Worm (Caenorhabditis elegans) whole organism, late embryonic: Measurements from ENCODE around the gene zipt-7.1.

Experiments
- C08G9.2 ChIP-seq: sonication (generic microtip); optimal IDR thresholded peaks from 2 replicates; lab custom pipeline; 2016; ENCODE audit warnings: mild to moderate bottlenecking, missing genetic modification characterization, moderate library complexity, missing compliant biosample characterization
- C38D4.7 ChIP-seq: fragments of 200-800 bp; sonication (Bioruptor generic); optimal IDR thresholded peaks from 2 replicates; lab custom pipeline; 2018; ENCODE audit warnings: mild to moderate bottlenecking, missing genetic modification characterization, moderate library complexity, missing compliant biosample characterization
- F13H6.1 ChIP-seq: sonication (generic microtip); optimal IDR thresholded peaks from 2 replicates; lab custom pipeline; 2016; ENCODE audit warnings: missing genetic modification characterization, missing compliant biosample characterization
- K02D7.2 ChIP-seq: sonication (generic microtip); optimal IDR thresholded peaks from 2 replicates; lab custom pipeline; 2017; ENCODE audit warnings: mild to moderate bottlenecking, missing genetic modification characterization, missing compliant biosample characterization
- ama-1 ChIP-seq: fragments of 150-350 bp; optimal IDR thresholded peaks from 2 replicates; lab custom pipeline; 2014
- ceh-18 ChIP-seq: sonication (generic microtip); optimal IDR thresholded peaks from 2 replicates; lab custom pipeline; 2016; ENCODE audit warnings: missing genetic modification characterization, missing compliant biosample characterization
- ceh-19 ChIP-seq: fragments of 200-800 bp; sonication (Bioruptor generic); optimal IDR thresholded peaks from 2 replicates; lab custom pipeline; 2018; ENCODE audit warnings: mild to moderate bottlenecking, missing genetic modification characterization, missing compliant biosample characterization
- ceh-2 ChIP-seq: sonication (generic microtip); optimal IDR thresholded peaks from 2 replicates; lab custom pipeline; 2016; ENCODE audit warnings: missing genotype, missing genetic modification characterization, missing compliant biosample characterization
- ceh-22 ChIP-seq: sonication (generic microtip); optimal IDR thresholded peaks from 2 replicates; lab custom pipeline; 2017; ENCODE audit warnings: missing biosample characterization, missing genetic modification characterization
- ceh-24 ChIP-seq: sonication (generic microtip); optimal IDR thresholded peaks from 2 replicates; lab custom pipeline; 2016; ENCODE audit warnings: mild to moderate bottlenecking, missing genetic modification characterization, missing compliant biosample characterization
- ceh-31 ChIP-seq: sonication (generic microtip); optimal IDR thresholded peaks from 2 replicates; lab custom pipeline; 2016; ENCODE audit warnings: missing genetic modification characterization, missing compliant biosample characterization
- ceh-45 ChIP-seq: fragments of 200-800 bp; sonication (Bioruptor generic); IDR thresholded peaks from 2 replicates; pipeline ENCODE4 v1.3.6; 2022; ENCODE audit warnings: missing genetic modification reagents, missing genetic modification characterization, missing compliant biosample characterization
- ceh-48 ChIP-seq: sonication (generic microtip); optimal IDR thresholded peaks from 2 replicates; lab custom pipeline; 2016; ENCODE audit warnings: missing genetic modification characterization, inconsistent platforms, missing compliant biosample characterization
- ceh-6 ChIP-seq: fragments of 200-800 bp; sonication (Bioruptor generic); optimal IDR thresholded peaks from 2 replicates; lab custom pipeline; 2018; ENCODE audit warnings: mild to moderate bottlenecking, missing genetic modification characterization, missing compliant biosample characterization
- ceh-9 ChIP-seq: sonication (generic microtip); optimal IDR thresholded peaks from 2 replicates; lab custom pipeline; 2016; ENCODE audit warnings: mild to moderate bottlenecking, missing genetic modification characterization, inconsistent platforms, missing compliant biosample characterization
- che-1 ChIP-seq: sonication (generic microtip); optimal IDR thresholded peaks from 2 replicates; lab custom pipeline; 2016; ENCODE audit warnings: mild to moderate bottlenecking, missing genetic modification characterization, missing compliant biosample characterization
- elt-2 ChIP-seq: sonication (generic microtip); optimal IDR thresholded peaks from 2 replicates; lab custom pipeline; 2016; ENCODE audit warnings: missing genetic modification reagents, missing genetic modification characterization, missing compliant biosample characterization
- eyg-1 ChIP-seq: sonication (generic microtip); optimal IDR thresholded peaks from 2 replicates; lab custom pipeline; 2016; ENCODE audit warnings: missing genotype, missing genetic modification characterization, missing compliant biosample characterization
- fax-1 ChIP-seq: sonication (generic microtip); optimal IDR thresholded peaks from 2 replicates; lab custom pipeline; 2016; ENCODE audit warnings: missing genotype, missing genetic modification characterization, missing compliant biosample characterization
- hlh-15 ChIP-seq: sonication (generic microtip); optimal IDR thresholded peaks from 2 replicates; lab custom pipeline; 2016; ENCODE audit warnings: missing genetic modification characterization, missing compliant biosample characterization
- hlh-30 ChIP-seq: sonication (generic microtip); optimal IDR thresholded peaks from 2 replicates; lab custom pipeline; 2017; ENCODE audit warnings: antibody characterized with exemption, missing genetic modification characterization, missing compliant biosample characterization; ENCODE audit not compliant: insufficient read depth
- hlh-8 ChIP-seq: sonication (generic microtip); optimal IDR thresholded peaks from 2 replicates; lab custom pipeline; 2016; ENCODE audit warnings: missing genotype, missing genetic modification characterization, missing compliant biosample characterization
- lim-6 ChIP-seq: sonication (generic microtip); optimal IDR thresholded peaks from 2 replicates; lab custom pipeline; 2016; ENCODE audit warnings: missing genetic modification characterization, missing compliant biosample characterization
- lin-11 ChIP-seq: fragments of 200-800 bp; sonication (Bioruptor generic); optimal IDR thresholded peaks from 2 replicates; lab custom pipeline; 2018; ENCODE audit warnings: mild to moderate bottlenecking, missing genetic modification characterization, missing compliant biosample characterization
- nfya-1 ChIP-seq: sonication (generic microtip); optimal IDR thresholded peaks from 2 replicates; lab custom pipeline; 2017; ENCODE audit warnings: missing genetic modification characterization, mild to moderate bottlenecking, missing compliant biosample characterization, antibody characterized with exemption, moderate library complexity
- nhr-11 ChIP-seq: fragments of 150-350 bp; optimal IDR thresholded peaks from 2 replicates; lab custom pipeline; 2014; ENCODE audit warnings: missing biosample characterization, missing genetic modification characterization
- nhr-232 ChIP-seq: sonication (generic microtip); optimal IDR thresholded peaks from 2 replicates; lab custom pipeline; 2016; ENCODE audit warnings: missing genetic modification characterization, missing compliant biosample characterization
- pat-9 ChIP-seq: fragments of 200-800 bp; sonication (Bioruptor generic); optimal IDR thresholded peaks from 2 replicates; lab custom pipeline; 2018; ENCODE audit warnings: mild to moderate bottlenecking, missing genetic modification characterization, moderate library complexity, missing compliant biosample characterization
- pax-1 ChIP-seq: fragments of 150-350 bp; optimal IDR thresholded peaks from 2 replicates; lab custom pipeline; 2014; ENCODE audit warnings: missing biosample characterization, missing genetic modification characterization
- pha-2 ChIP-seq: sonication (generic microtip); optimal IDR thresholded peaks from 2 replicates; lab custom pipeline; 2017; ENCODE audit warnings: mild to moderate bottlenecking, missing genetic modification characterization, missing compliant biosample characterization
- pha-4 ChIP-seq: fragments of 150-350 bp; optimal IDR thresholded peaks from 2 replicates; lab custom pipeline; 2018; ENCODE audit warnings: missing biosample characterization, missing genetic modification reagents, missing genetic modification characterization
- pqm-1 ChIP-seq: sonication (generic microtip); optimal IDR thresholded peaks from 2 replicates; lab custom pipeline; 2016; ENCODE audit warnings: missing genetic modification characterization, missing compliant biosample characterization
- rnt-1 ChIP-seq: sonication (generic microtip); optimal IDR thresholded peaks from 2 replicates; lab custom pipeline; 2016; ENCODE audit warnings: missing genetic modification characterization, missing compliant biosample characterization
- sdc-2 ChIP-seq: sonication (generic microtip); optimal IDR thresholded peaks from 2 replicates; lab custom pipeline; 2016; ENCODE audit warnings: missing genotype, missing genetic modification characterization, missing compliant biosample characterization
- sox-2 ChIP-seq: fragments of 200-800 bp; sonication (Bioruptor generic); IDR thresholded peaks from 2 replicates; pipeline ENCODE4 v1.3.6; 2022; ENCODE audit warnings: missing genetic modification reagents, missing genetic modification characterization, missing compliant biosample characterization
- sox-4 ChIP-seq: sonication (generic microtip); optimal IDR thresholded peaks from 2 replicates; lab custom pipeline; 2017; ENCODE audit warnings: mild to moderate bottlenecking, missing genetic modification characterization, inconsistent platforms, missing compliant biosample characterization
- syd-9 ChIP-seq: sonication (generic microtip); optimal IDR thresholded peaks from 2 replicates; lab custom pipeline; 2016; ENCODE audit warnings: mild to moderate bottlenecking, missing genetic modification characterization, moderate library complexity, missing compliant biosample characterization
- unc-42 ChIP-seq: sonication (generic microtip); optimal IDR thresholded peaks from 2 replicates; lab custom pipeline; 2016; ENCODE audit warnings: missing genotype, missing genetic modification characterization, missing compliant biosample characterization
- unc-86 ChIP-seq: sonication (generic microtip); optimal IDR thresholded peaks from 2 replicates; lab custom pipeline; 2016; ENCODE audit warnings: missing genetic modification characterization, missing compliant biosample characterization
- zip-5 ChIP-seq: sonication (generic microtip); optimal IDR thresholded peaks from 2 replicates; lab custom pipeline; 2016; ENCODE audit warnings: missing genetic modification characterization, missing compliant biosample characterization
- ztf-16 ChIP-seq: sonication (generic microtip); optimal IDR thresholded peaks from 2 replicates; lab custom pipeline; 2017; ENCODE audit warnings: missing genetic modification characterization, missing compliant biosample characterization

The zipt-7.1 gene

DNA sequence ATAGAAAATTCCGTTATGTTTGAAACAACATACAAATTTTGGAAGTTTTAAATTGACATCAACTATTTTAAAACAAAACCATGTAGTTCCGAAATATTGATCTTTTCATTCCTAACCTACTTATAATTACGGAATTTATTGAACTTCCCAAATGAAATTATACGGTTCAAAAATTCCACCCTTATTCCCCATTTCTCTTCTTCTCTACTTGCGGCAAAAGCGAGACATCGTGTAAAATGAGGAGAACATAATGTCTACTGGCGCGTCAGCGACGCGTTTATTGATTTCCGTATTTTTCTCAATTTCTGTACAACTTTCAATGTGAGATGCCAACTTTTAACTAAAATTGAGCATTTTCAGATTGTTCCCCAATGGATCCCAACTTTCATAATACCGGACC, 40.9 kb upstream of the zipt-7.1 start, which contains the start of gene ceh-88:
ceh-88 (plus strand) TSS at position 355 of the 400 bp plus-strand sequence.
- TF ChIP-seq ceh-6 = no peak
- TF ChIP-seq pat-9 (tag; lab: Kevin White, UChicago) = no peak
- TF ChIP-seq ceh-48 (tag; lab: Kevin White, UChicago) = peak; percentile 88
- no peak for TF ChIP-seq pax-1
- no peak for TF ChIP-seq rnt-1
- no peak for TF ChIP-seq nhr-11
- no peak for TF ChIP-seq ama-1 (lab: Kevin White, UChicago)
- TF ChIP-seq elt-2 (tag; lab: Kevin White, UChicago) = no peak
- TF ChIP-seq ceh-18 = no peak
- peak; percentile 73 for TF ChIP-seq unc-42 (tag; lab: Kevin White, UChicago)
- no peak for TF ChIP-seq che-1 (tag; lab: Kevin White, UChicago)
- no peak for TF ChIP-seq unc-86 (tag; lab: Kevin White, UChicago)
- TF ChIP-seq ceh-45 = no peak
- no peak for TF ChIP-seq syd-9 (tag; lab: Kevin White, UChicago)
- no peak for TF ChIP-seq hlh-30
- no peak for TF ChIP-seq hlh-8 (tag; lab: Kevin White, UChicago)
- no peak for TF ChIP-seq pqm-1 (tag; lab: Kevin White, UChicago)
- TF ChIP-seq K02D7.2 = no peak
- no peak for TF ChIP-seq F13H6.1 (tag; lab: Kevin White, UChicago)
- no peak for TF ChIP-seq hlh-15 (tag; lab: Kevin White, UChicago)
- TF ChIP-seq C08G9.2 (tag; lab: Kevin White, UChicago) = no peak
- no peak for TF ChIP-seq zip-5 (tag; lab: Kevin White, UChicago)
- TF ChIP-seq lim-6 (tag; lab: Kevin White, UChicago) = no peak
- no peak for TF ChIP-seq sox-4 (tag; lab: Kevin White, UChicago)
- TF ChIP-seq ceh-31 (tag; lab: Kevin White, UChicago) = peak; percentile 3

DNA sequence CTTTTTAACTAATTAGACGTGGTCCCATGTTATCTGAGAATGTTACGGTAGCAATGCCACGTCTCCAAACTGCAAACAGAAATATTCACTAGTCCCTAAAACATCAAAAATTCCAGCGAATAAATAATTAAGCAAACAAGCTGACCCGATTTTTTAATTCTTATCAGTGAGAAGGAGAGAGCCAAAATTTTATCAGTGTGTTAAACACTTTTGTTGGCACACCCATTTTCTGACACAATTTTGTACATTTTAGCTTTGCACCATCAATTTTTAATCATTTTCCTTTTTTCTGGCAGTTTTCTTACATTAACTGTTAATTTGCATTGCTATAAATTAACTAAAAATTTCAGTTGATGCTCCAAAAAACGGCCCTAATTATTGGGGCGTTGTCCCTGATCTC, 32.5 kb upstream of the zipt-7.1 start, which contains the start of gene C49C3.4:
C49C3.4 (plus strand) TSS at position 351 of the 400 bp plus-strand sequence.
- no peak for TF ChIP-seq nfya-1
- TF ChIP-seq, all 69 proteins: peak for 0

DNA sequence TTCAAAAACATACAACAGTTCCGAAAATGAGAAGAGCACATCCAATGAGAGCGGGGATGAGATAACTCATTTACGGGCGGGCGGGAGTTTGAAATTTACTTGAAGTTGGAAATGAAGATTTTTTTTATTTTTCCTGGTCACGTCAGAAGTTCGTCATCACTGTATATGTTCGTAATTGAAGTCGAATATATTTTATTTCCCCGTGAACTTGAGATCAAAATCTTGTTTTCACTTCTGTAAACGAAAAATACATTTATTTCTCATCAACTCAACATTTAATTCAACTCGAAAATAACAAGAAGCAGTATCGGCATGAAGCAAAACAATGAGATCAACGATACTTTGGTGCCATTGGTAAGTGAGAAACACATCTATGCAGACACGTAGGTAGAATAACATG, 28.5 kb upstream of the zipt-7.1 start, which contains the start of gene C49C3.20:
C49C3.20 (minus strand) TSS at position 101 of the 400 bp plus-strand sequence.
- TF ChIP-seq ceh-24 (tag; lab: Kevin White, UChicago) = no peak
- TF ChIP-seq sox-2 (GFP tag; lab: Robert Waterston, UW) = no peak
- TF ChIP-seq pha-4 (tag; lab: Kevin White, UChicago) = no peak
- no peak for TF ChIP-seq eyg-1
- no peak for TF ChIP-seq sdc-2 (tag; lab: Kevin White, UChicago)
- no peak for TF ChIP-seq nfya-1
- no peak for TF ChIP-seq ceh-19 (GFP tag; lab: Kevin White, UChicago)
- TF ChIP-seq ceh-45 = no peak
- TF ChIP-seq hlh-8 (tag; lab: Kevin White, UChicago) = no peak
- TF ChIP-seq hlh-15 (tag; lab: Kevin White, UChicago) = no peak
- no peak for TF ChIP-seq ama-1 (lab: Kevin White, UChicago)
- no peak for TF ChIP-seq lin-11
- no peak for TF ChIP-seq syd-9 (tag; lab: Kevin White, UChicago)
- TF ChIP-seq C08G9.2 (tag; lab: Kevin White, UChicago) = no peak
- TF ChIP-seq ceh-22 (tag; lab: Kevin White, UChicago) = no peak
- TF ChIP-seq ceh-6 = no peak

DNA sequence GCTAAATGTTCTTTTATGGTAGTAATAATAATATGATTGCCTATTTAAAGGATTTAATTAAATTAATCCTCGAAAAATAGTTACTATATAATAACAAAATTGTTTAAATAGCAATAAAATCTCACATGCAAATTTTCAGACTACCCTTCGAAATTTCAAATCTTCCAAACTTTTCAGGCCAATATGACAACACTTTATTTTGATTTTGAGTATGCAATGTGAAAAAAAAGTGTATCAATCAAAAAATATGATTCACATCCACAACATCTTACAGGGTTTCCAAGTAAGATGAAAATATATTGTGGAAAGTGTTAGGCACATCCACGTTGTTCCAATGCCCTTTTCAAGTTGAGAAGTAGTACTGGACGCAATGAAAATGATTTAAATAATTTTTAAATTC, 23.9 kb upstream of the zipt-7.1 start, which contains the start of gene snf-9:
snf-9 (plus strand) TSS at position 301 of the 400 bp plus-strand sequence.
- TF ChIP-seq ceh-2 (tag; lab: Kevin White, UChicago) (no peak), fax-1 (tag; lab: Kevin White, UChicago) (no peak), ceh-9 (tag; lab: Kevin White, UChicago) (no peak), nhr-232 (tag; lab: Kevin White, UChicago) (no peak), pha-2 (tag; lab: Kevin White, UChicago) (no peak), C08G9.2 (tag; lab: Kevin White, UChicago) (no peak), ztf-16 (tag; lab: Kevin White, UChicago) (no peak), sdc-2 (tag; lab: Kevin White, UChicago) (no peak), F13H6.1 (tag; lab: Kevin White, UChicago) (no peak), C38D4.7 (no peak)
